Worm (Caenorhabditis elegans) whole organism, L2 larva: ENCODE data around the gene nhr-188.

Source experiments
- C34F6.9 ChIP-seq: fragments of 150-350 bp; optimal IDR thresholded peaks from 2 replicates; lab custom pipeline; 2014; ENCODE audit warnings: missing biosample characterization, missing genetic modification characterization
- F13H6.1 ChIP-seq: sonication (generic microtip); optimal IDR thresholded peaks from 2 replicates; lab custom pipeline; 2016; ENCODE audit warnings: missing genetic modification characterization, missing compliant biosample characterization
- R02D3.7 ChIP-seq: fragments of 150-350 bp; optimal IDR thresholded peaks from 2 replicates; lab custom pipeline; 2014; ENCODE audit warnings: missing biosample characterization, missing genetic modification characterization
- ZK546.5 ChIP-seq: sonication (generic microtip); optimal IDR thresholded peaks from 2 replicates; lab custom pipeline; 2017; ENCODE audit warnings: missing biosample characterization, missing genetic modification characterization
- alr-1 ChIP-seq: fragments of 150-350 bp; optimal IDR thresholded peaks from 2 replicates; lab custom pipeline; 2014; ENCODE audit warnings: missing biosample characterization, missing genetic modification characterization
- aly-2 ChIP-seq: fragments of 150-350 bp; optimal IDR thresholded peaks from 2 replicates; lab custom pipeline; 2014; ENCODE audit warnings: missing biosample characterization, missing genetic modification characterization
- ama-1 ChIP-seq: fragments of 150-350 bp; optimal IDR thresholded peaks from 2 replicates; lab custom pipeline; 2018; ENCODE audit warnings: inconsistent platforms
- ceh-16 ChIP-seq: fragments of 150-350 bp; optimal IDR thresholded peaks from 2 replicates; lab custom pipeline; 2014; ENCODE audit warnings: missing biosample characterization, missing genetic modification characterization
- ceh-82 ChIP-seq: fragments of 150-350 bp; optimal IDR thresholded peaks from 2 replicates; lab custom pipeline; 2014; ENCODE audit warnings: missing biosample characterization, missing genetic modification characterization
- dmd-4 ChIP-seq: sonication (generic microtip); optimal IDR thresholded peaks from 2 replicates; lab custom pipeline; 2017; ENCODE audit warnings: missing biosample characterization, missing genetic modification characterization
- egl-27 ChIP-seq: sonication (generic microtip); optimal IDR thresholded peaks from 3 replicates; lab custom pipeline; 2017; ENCODE audit warnings: missing biosample characterization, missing genetic modification reagents, missing genetic modification characterization
- elt-1 ChIP-seq: fragments of 150-350 bp; optimal IDR thresholded peaks from 2 replicates; lab custom pipeline; 2014; ENCODE audit warnings: missing biosample characterization, missing genetic modification characterization
- elt-3 ChIP-seq: sonication (generic microtip); optimal IDR thresholded peaks from 2 replicates; lab custom pipeline; 2017; ENCODE audit warnings: missing biosample characterization, missing genetic modification characterization
- fos-1 ChIP-seq: fragments of 150-350 bp; optimal IDR thresholded peaks from 2 replicates; lab custom pipeline; 2014; ENCODE audit warnings: missing biosample characterization, missing genetic modification characterization
- gmeb-1 ChIP-seq: fragments of 150-350 bp; optimal IDR thresholded peaks from 2 replicates; lab custom pipeline; 2014; ENCODE audit warnings: missing biosample characterization, missing genetic modification characterization
- lin-11 ChIP-seq: fragments of 150-350 bp; sonication (generic microtip); optimal IDR thresholded peaks from 2 replicates; lab custom pipeline; 2014; ENCODE audit warnings: missing biosample characterization, missing genetic modification characterization, inconsistent platforms, mixed read lengths
- lin-13 ChIP-seq: fragments of 150-350 bp; optimal IDR thresholded peaks from 2 replicates; lab custom pipeline; 2014; ENCODE audit warnings: missing biosample characterization, missing genetic modification reagents, missing genetic modification characterization
- lin-39 ChIP-seq: fragments of 150-350 bp; optimal IDR thresholded peaks from 2 replicates; lab custom pipeline; 2014; ENCODE audit warnings: missing biosample characterization, missing genetic modification reagents, missing genetic modification characterization
- lsy-2 ChIP-seq, 2 experiments: fragments of 150-350 bp in 1 of 2; sonication (generic microtip) in 1 of 2; optimal IDR thresholded peaks; 2 replicates each; lab custom pipeline; 2014 to 2017; ENCODE audit warnings: missing biosample characterization in 2 of 2, missing genetic modification characterization in 2 of 2
- mab-5 ChIP-seq: fragments of 150-350 bp; optimal IDR thresholded peaks from 2 replicates; lab custom pipeline; 2014; ENCODE audit warnings: missing biosample characterization, missing genetic modification characterization
- mdl-1 ChIP-seq, 2 experiments: fragments of 150-350 bp in 1 of 2; sonication (generic microtip) in 1 of 2; optimal IDR thresholded peaks; 2 replicates each; lab custom pipeline; 2017; ENCODE audit warnings: missing biosample characterization in 2 of 2, missing genetic modification characterization in 2 of 2
- nhr-10 ChIP-seq: sonication (generic microtip); optimal IDR thresholded peaks from 2 replicates; lab custom pipeline; 2017; ENCODE audit warnings: missing biosample characterization, missing genetic modification characterization
- nhr-12 ChIP-seq: fragments of 150-350 bp; optimal IDR thresholded peaks from 2 replicates; lab custom pipeline; 2014; ENCODE audit warnings: missing biosample characterization, missing genetic modification characterization
- nhr-129 ChIP-seq: fragments of 150-350 bp; optimal IDR thresholded peaks from 2 replicates; lab custom pipeline; 2014; ENCODE audit warnings: missing biosample characterization, missing genetic modification characterization
- nhr-21 ChIP-seq: fragments of 150-350 bp; optimal IDR thresholded peaks from 2 replicates; lab custom pipeline; 2014; ENCODE audit warnings: missing biosample characterization, missing genetic modification characterization
- nhr-23 ChIP-seq: fragments of 150-350 bp; optimal IDR thresholded peaks from 2 replicates; lab custom pipeline; 2014; ENCODE audit warnings: missing biosample characterization, missing genetic modification reagents, missing genetic modification characterization
- nhr-237 ChIP-seq: fragments of 150-350 bp; optimal IDR thresholded peaks from 2 replicates; lab custom pipeline; 2014; ENCODE audit warnings: missing biosample characterization, missing genetic modification characterization
- nhr-25 ChIP-seq: fragments of 150-350 bp; sonication (generic microtip); optimal IDR thresholded peaks from 3 replicates; lab custom pipeline; 2014; ENCODE audit warnings: missing biosample characterization, missing genetic modification characterization
- nhr-6 ChIP-seq: fragments of 150-350 bp; optimal IDR thresholded peaks from 2 replicates; lab custom pipeline; 2014; ENCODE audit warnings: missing biosample characterization, missing genetic modification characterization
- nhr-77 ChIP-seq: fragments of 150-350 bp; optimal IDR thresholded peaks from 2 replicates; lab custom pipeline; 2014; ENCODE audit warnings: missing biosample characterization, missing genetic modification characterization
- peb-1 ChIP-seq: fragments of 150-350 bp; optimal IDR thresholded peaks from 2 replicates; lab custom pipeline; 2014; ENCODE audit warnings: missing biosample characterization, missing genetic modification characterization
- sem-4 ChIP-seq: fragments of 150-350 bp; optimal IDR thresholded peaks from 2 replicates; lab custom pipeline; 2014; ENCODE audit warnings: missing biosample characterization, missing genetic modification reagents, missing genetic modification characterization
- sma-3 ChIP-seq: sonication (generic microtip); optimal IDR thresholded peaks from 2 replicates; lab custom pipeline; 2016; ENCODE audit warnings: missing genetic modification reagents, missing genetic modification characterization, missing compliant biosample characterization
- unc-39 ChIP-seq: fragments of 150-350 bp; optimal IDR thresholded peaks from 2 replicates; lab custom pipeline; 2014; ENCODE audit warnings: missing biosample characterization, missing genetic modification characterization
- zag-1 ChIP-seq: fragments of 150-350 bp; optimal IDR thresholded peaks from 2 replicates; lab custom pipeline; 2014; ENCODE audit warnings: missing biosample characterization, missing genetic modification characterization
- ztf-1 ChIP-seq: fragments of 200-800 bp; sonication (Bioruptor generic); conservative IDR thresholded peaks from 2 replicates; pipeline ENCODE4 v1.3.6; 2022; ENCODE audit warnings: missing genetic modification characterization, missing compliant biosample characterization
- ztf-11 ChIP-seq: sonication (generic microtip); optimal IDR thresholded peaks from 2 replicates; lab custom pipeline; 2017; ENCODE audit warnings: missing biosample characterization, missing genetic modification characterization
- ztf-4 ChIP-seq: fragments of 150-350 bp; optimal IDR thresholded peaks from 2 replicates; lab custom pipeline; 2014; ENCODE audit warnings: missing biosample characterization, missing genetic modification characterization

The nhr-188 gene

ce11 chrV:3870359-3870758 lies 12.7 kb upstream of the nhr-188 start:
- peak; percentile 62 for TF ChIP-seq dmd-4 (tag; lab: Kevin White, UChicago)
- no peak for TF ChIP-seq nhr-77
- TF ChIP-seq ceh-82: no peak
- TF ChIP-seq ama-1 (lab: Kevin White, UChicago): no peak
- TF ChIP-seq nhr-23: no peak
- no peak for TF ChIP-seq aly-2 (tag; lab: Kevin White, UChicago)
- TF ChIP-seq sma-3 (GFP tag; lab: Kevin White, UChicago): no peak
- no peak for TF ChIP-seq ztf-1 (GFP tag; lab: Robert Waterston, UW)
- no peak for TF ChIP-seq elt-1
- TF ChIP-seq elt-3 (tag; lab: Kevin White, UChicago): no peak
- no peak for TF ChIP-seq nhr-25 (tag; lab: Kevin White, UChicago)
- no peak for TF ChIP-seq lin-13 (GFP tag; lab: Kevin White, UChicago)
- no peak for TF ChIP-seq nhr-129
- TF ChIP-seq F13H6.1 (tag; lab: Kevin White, UChicago): no peak
- TF ChIP-seq C34F6.9 (tag; lab: Kevin White, UChicago): no peak
- no peak for TF ChIP-seq ceh-16 (tag; lab: Kevin White, UChicago)
- TF ChIP-seq egl-27: no peak
- TF ChIP-seq lsy-2 (tag; optimal IDR thresholded peaks at IDR 0.05; lab: Kevin White, UChicago): peak in 1 of 2 experiments; percentile 24
- no peak for TF ChIP-seq mab-5 (tag; lab: Kevin White, UChicago)
- peak; percentile 86 for TF ChIP-seq nhr-21 (tag; lab: Kevin White, UChicago)
- TF ChIP-seq ztf-4 (tag; lab: Kevin White, UChicago): peak; percentile 59
- no peak for TF ChIP-seq fos-1 (tag; lab: Kevin White, UChicago)
- TF ChIP-seq mdl-1 (tag; optimal IDR thresholded peaks at IDR 0.05; lab: Kevin White, UChicago): no peak
- TF ChIP-seq nhr-6 (tag; lab: Kevin White, UChicago): peak; percentile 1
- TF ChIP-seq lin-39 (tag; lab: Kevin White, UChicago): no peak

- TF ChIP-seq sma-3 (GFP tag; lab: Kevin White, UChicago) (no peak), fos-1 (tag; lab: Kevin White, UChicago) (no peak), sem-4 (tag; lab: Kevin White, UChicago) (no peak), F13H6.1 (tag; lab: Kevin White, UChicago) (no peak), unc-39 (tag; lab: Kevin White, UChicago) (no peak), gmeb-1 (tag; lab: Kevin White, UChicago) (no peak), nhr-237 (tag; lab: Kevin White, UChicago) (no peak), nhr-12 (tag; lab: Kevin White, UChicago) (no peak), ztf-1 (GFP tag; lab: Robert Waterston, UW) (no peak), ztf-11 (tag; lab: Kevin White, UChicago) (no peak), nhr-129 (no peak)
Measured at ce11 chrV:3868905-3869304, 11.2 kb upstream of the nhr-188 start, which contains the start of gene nhr-157. Gene nhr-157 (minus strand): TSS chrV:3869005.

- TF ChIP-seq elt-1: peak; percentile 38
- TF ChIP-seq lin-13 (GFP tag; lab: Kevin White, UChicago): no peak
Measured at ce11 chrV:3865273-3865672, 7.6 kb upstream of the nhr-188 start.

- TF ChIP-seq R02D3.7 (no peak), ztf-4 (tag; lab: Kevin White, UChicago) (no peak), sem-4 (tag; lab: Kevin White, UChicago) (no peak), zag-1 (no peak), lin-11 (tag; lab: Kevin White, UChicago) (no peak), peb-1 (tag; lab: Kevin White, UChicago) (no peak)
Measured at ce11 chrV:3862851-3863250, 5.2 kb upstream of the nhr-188 start, which contains the start of gene nhr-187. Gene nhr-187 (minus strand): TSS chrV:3862951.

- TF ChIP-seq lin-39 (tag; lab: Kevin White, UChicago): no peak
- TF ChIP-seq ztf-1 (GFP tag; lab: Robert Waterston, UW): no peak
- TF ChIP-seq nhr-21 (tag; lab: Kevin White, UChicago): no peak
- no peak for TF ChIP-seq nhr-237 (tag; lab: Kevin White, UChicago)
- no peak for TF ChIP-seq sma-3 (GFP tag; lab: Kevin White, UChicago)
- TF ChIP-seq ama-1 (lab: Kevin White, UChicago): no peak
- no peak for TF ChIP-seq ZK546.5 (tag; lab: Kevin White, UChicago)
- no peak for TF ChIP-seq gmeb-1 (tag; lab: Kevin White, UChicago)
- no peak for TF ChIP-seq C34F6.9 (tag; lab: Kevin White, UChicago)
- no peak for TF ChIP-seq elt-1
- no peak for TF ChIP-seq nhr-10 (tag; lab: Kevin White, UChicago)
- TF ChIP-seq alr-1 (tag; lab: Kevin White, UChicago): no peak
Measured at ce11 chrV:3860123-3860522, 2.5 kb upstream of the nhr-188 start, which contains the start of gene nhr-189. Gene nhr-189 (minus strand): TSS chrV:3860243.
